Fruit fly (Drosophila melanogaster) whole organism, embryonic: ENCODE data around the gene CG33796.

Experiments used
- Ada2b ChIP-seq: fragments of 200-800 bp; sonication (Bioruptor generic); IDR thresholded peaks from 2 replicates; pipeline ENCODE4 v1.3.6; 2022; ENCODE audit warnings: missing biosample characterization, missing genetic modification characterization
- C15 ChIP-seq: fragments of 200-800 bp; sonication (Bioruptor generic); IDR thresholded peaks from 3 replicates; pipeline ENCODE4 v1.3.6; 2022; ENCODE audit warnings: missing biosample characterization, missing genetic modification characterization
- CG1024 ChIP-seq: fragments of 200-800 bp; sonication (Bioruptor generic); IDR thresholded peaks from 2 replicates; pipeline ENCODE4 v1.3.6; 2022; ENCODE audit warnings: missing biosample characterization, missing genetic modification characterization
- CG11085 ChIP-seq: fragments of 200-800 bp; sonication (Bioruptor generic); IDR thresholded peaks from 2 replicates; pipeline ENCODE4 v1.3.6; 2022; ENCODE audit warnings: missing biosample characterization, missing genetic modification characterization
- CG11456 ChIP-seq: fragments of 200-800 bp; sonication (Bioruptor generic); IDR thresholded peaks from 3 replicates; pipeline ENCODE4 v1.3.6; 2022; ENCODE audit warnings: missing biosample characterization, missing genetic modification characterization
- CG12219 ChIP-seq: fragments of 200-800 bp; sonication (Bioruptor generic); optimal IDR thresholded peaks from 3 replicates; lab custom pipeline; 2018; ENCODE audit warnings: missing biosample characterization, mild to moderate bottlenecking, missing genetic modification characterization
- CG12236 ChIP-seq: fragments of 200-800 bp; sonication (Bioruptor generic); optimal IDR thresholded peaks from 2 replicates; lab custom pipeline; 2016; ENCODE audit warnings: missing biosample characterization, missing genetic modification characterization
- CG17568 ChIP-seq: fragments of 200-800 bp; sonication (Bioruptor generic); optimal IDR thresholded peaks from 2 replicates; lab custom pipeline; 2018; ENCODE audit warnings: missing biosample characterization, mild to moderate bottlenecking, missing genetic modification characterization, moderate library complexity
- CG2116 ChIP-seq: fragments of 200-800 bp; sonication (Bioruptor generic); optimal IDR thresholded peaks from 3 replicates; lab custom pipeline; 2018; ENCODE audit warnings: missing biosample characterization, mild to moderate bottlenecking, missing genetic modification characterization
- CG3281 ChIP-seq: fragments of 200-800 bp; sonication (Bioruptor generic); optimal IDR thresholded peaks from 3 replicates; lab custom pipeline; 2017; ENCODE audit warnings: missing biosample characterization, mild to moderate bottlenecking, missing genetic modification characterization
- CG33213 ChIP-seq: fragments of 200-800 bp; sonication (Bioruptor generic); optimal IDR thresholded peaks from 3 replicates; lab custom pipeline; 2016; ENCODE audit warnings: missing biosample characterization, missing genetic modification characterization
- CG3838 ChIP-seq: fragments of 200-800 bp; sonication (Bioruptor generic); optimal IDR thresholded peaks from 3 replicates; lab custom pipeline; 2016; ENCODE audit warnings: missing biosample characterization, missing genetic modification characterization
- CG4404 ChIP-seq: fragments of 200-800 bp; sonication (Bioruptor generic); IDR thresholded peaks from 2 replicates; pipeline ENCODE4 v1.3.6; 2022; ENCODE audit warnings: missing biosample characterization, missing genetic modification characterization
- CG4424 ChIP-seq: fragments of 200-800 bp; sonication (Bioruptor generic); optimal IDR thresholded peaks from 3 replicates; lab custom pipeline; 2016; ENCODE audit warnings: missing biosample characterization, missing genetic modification characterization
- CG4707 ChIP-seq: fragments of 200-800 bp; sonication (Bioruptor generic); optimal IDR thresholded peaks from 2 replicates; lab custom pipeline; 2018; ENCODE audit warnings: missing biosample characterization, mild to moderate bottlenecking, missing genetic modification characterization, moderate library complexity
- CG6689 ChIP-seq: fragments of 200-800 bp; sonication (Bioruptor generic); IDR thresholded peaks from 2 replicates; pipeline ENCODE4 v1.3.6; 2022; ENCODE audit warnings: missing biosample characterization, missing genetic modification characterization
- CG8388 ChIP-seq: fragments of 200-800 bp; sonication (Bioruptor generic); optimal IDR thresholded peaks from 2 replicates; lab custom pipeline; 2019; ENCODE audit warnings: missing biosample characterization, mild to moderate bottlenecking, missing genetic modification characterization, moderate library complexity
- CG8765 ChIP-seq: fragments of 200-800 bp; sonication (Bioruptor generic); IDR thresholded peaks from 2 replicates; pipeline ENCODE4 v1.3.6; 2022; ENCODE audit warnings: missing biosample characterization, missing genetic modification characterization
- CG9437 ChIP-seq: fragments of 200-800 bp; sonication (Bioruptor generic); optimal IDR thresholded peaks from 2 replicates; lab custom pipeline; 2018; ENCODE audit warnings: missing biosample characterization, mild to moderate bottlenecking, missing genetic modification characterization
- CG9817 ChIP-seq: fragments of 200-800 bp; sonication (Bioruptor generic); optimal IDR thresholded peaks from 2 replicates; lab custom pipeline; 2018; ENCODE audit warnings: missing biosample characterization, mild to moderate bottlenecking, missing genetic modification characterization, moderate library complexity
- Dad ChIP-seq: fragments of 200-800 bp; sonication (Bioruptor generic); optimal IDR thresholded peaks from 3 replicates; lab custom pipeline; 2016; ENCODE audit warnings: missing biosample characterization, missing genetic modification characterization
- Dll ChIP-seq: fragments of 200-800 bp; sonication (Bioruptor generic); IDR thresholded peaks from 4 replicates; pipeline ENCODE4 v1.3.6; 2022; ENCODE audit warnings: missing biosample characterization, missing genetic modification characterization; ENCODE audit not compliant: partially characterized antibody
- Doc3 ChIP-seq: fragments of 200-800 bp; sonication (Bioruptor generic); IDR thresholded peaks from 3 replicates; pipeline ENCODE4 v1.3.6; 2022; ENCODE audit warnings: missing biosample characterization, missing genetic modification characterization; ENCODE audit not compliant: partially characterized antibody
- E2f2 ChIP-seq: fragments of 200-800 bp; sonication (Bioruptor generic); IDR thresholded peaks from 2 replicates; pipeline ENCODE4 v1.3.6; 2022; ENCODE audit warnings: missing biosample characterization, missing genetic modification characterization
- HLH4C ChIP-seq: fragments of 200-800 bp; sonication (Bioruptor generic); IDR thresholded peaks from 3 replicates; pipeline ENCODE4 v1.3.6; 2022; ENCODE audit warnings: missing biosample characterization, missing genetic modification characterization; ENCODE audit not compliant: partially characterized antibody
- Hand ChIP-seq: fragments of 200-800 bp; sonication (Bioruptor generic); optimal IDR thresholded peaks from 2 replicates; lab custom pipeline; 2017; ENCODE audit warnings: mild to moderate bottlenecking, missing biosample characterization, missing genetic modification reagents, missing genetic modification characterization
- Hmx ChIP-seq: fragments of 200-800 bp; sonication (Bioruptor generic); optimal IDR thresholded peaks from 2 replicates; lab custom pipeline; 2016; ENCODE audit warnings: missing biosample characterization, missing genetic modification characterization
- MBD-R2 ChIP-seq: fragments of 200-800 bp; sonication (Bioruptor generic); IDR thresholded peaks from 2 replicates; pipeline ENCODE4 v1.3.6; 2022; ENCODE audit warnings: missing biosample characterization, missing genetic modification characterization
- Mad ChIP-seq: fragments of 200-800 bp; sonication (Bioruptor generic); optimal IDR thresholded peaks from 2 replicates; lab custom pipeline; 2016; ENCODE audit warnings: missing biosample characterization, missing genetic modification characterization
- Neu2 ChIP-seq: fragments of 200-800 bp; sonication (Bioruptor generic); optimal IDR thresholded peaks from 3 replicates; lab custom pipeline; 2016; ENCODE audit warnings: missing biosample characterization, missing genetic modification characterization, borderline replicate concordance
- Ptx1 ChIP-seq: fragments of 200-800 bp; sonication (Bioruptor generic); IDR thresholded peaks from 2 replicates; pipeline ENCODE4 v1.3.6; 2022; ENCODE audit warnings: missing biosample characterization, missing genetic modification characterization
- Rx ChIP-seq: fragments of 200-800 bp; sonication (Bioruptor generic); IDR thresholded peaks from 2 replicates; pipeline ENCODE4 v1.3.6; 2022; ENCODE audit warnings: missing biosample characterization, missing genetic modification characterization
- bab2 ChIP-seq: fragments of 200-800 bp; sonication (Bioruptor generic); optimal IDR thresholded peaks from 2 replicates; lab custom pipeline; 2016; ENCODE audit warnings: missing biosample characterization, missing genetic modification characterization
- corto ChIP-seq: fragments of 200-800 bp; sonication (Bioruptor generic); optimal IDR thresholded peaks from 2 replicates; lab custom pipeline; 2016; ENCODE audit warnings: missing biosample characterization, mild to moderate bottlenecking, missing genetic modification characterization, moderate library complexity
- dan ChIP-seq: fragments of 200-800 bp; sonication (Bioruptor generic); IDR thresholded peaks from 2 replicates; pipeline ENCODE4 v1.3.6; 2022; ENCODE audit warnings: missing biosample characterization, missing genetic modification characterization
- ems ChIP-seq: fragments of 200-800 bp; sonication (Bioruptor generic); optimal IDR thresholded peaks from 3 replicates; lab custom pipeline; 2016; ENCODE audit warnings: missing biosample characterization, missing genetic modification characterization
- fd3F ChIP-seq: fragments of 200-800 bp; sonication (Bioruptor generic); optimal IDR thresholded peaks from 2 replicates; lab custom pipeline; 2018; ENCODE audit warnings: missing biosample characterization, mild to moderate bottlenecking, missing genetic modification characterization, moderate library complexity
- gce ChIP-seq: fragments of 200-800 bp; sonication (Bioruptor generic); IDR thresholded peaks from 3 replicates; pipeline ENCODE4 v1.3.6; 2022; ENCODE audit warnings: missing biosample characterization, missing genetic modification characterization
- gfzf ChIP-seq: fragments of 200-800 bp; sonication (Bioruptor generic); optimal IDR thresholded peaks from 2 replicates; lab custom pipeline; 2016; ENCODE audit warnings: missing biosample characterization, mild to moderate bottlenecking, missing genetic modification characterization, moderate library complexity
- hbn ChIP-seq: fragments of 200-800 bp; sonication (Bioruptor generic); IDR thresholded peaks from 2 replicates; pipeline ENCODE4 v1.3.6; 2022; ENCODE audit warnings: missing biosample characterization, missing genetic modification characterization; ENCODE audit not compliant: partially characterized antibody
- hkb ChIP-seq, 2 experiments: fragments of 200-800 bp in 1 of 2; fragments of >200 bp in 1 of 2; sonication (Bioruptor generic) in 1 of 2; IDR thresholded peaks in 1 of 2; optimal IDR thresholded peaks in 1 of 2; 2 replicates each; pipeline versions ENCODE4 v1.3.6 to Lab custom; 2017 to 2022; ENCODE audit warnings: missing biosample characterization in 1 of 2, missing genetic modification characterization in 1 of 2
- ind ChIP-seq: fragments of 200-800 bp; sonication (Bioruptor generic); optimal IDR thresholded peaks from 3 replicates; lab custom pipeline; 2016; ENCODE audit warnings: missing biosample characterization, missing genetic modification characterization
- ken ChIP-seq: fragments of 200-800 bp; sonication (Bioruptor generic); IDR thresholded peaks from 3 replicates; pipeline ENCODE4 v1.3.6; 2022; ENCODE audit warnings: missing biosample characterization, missing genetic modification characterization
- lab ChIP-seq: fragments of 200-800 bp; sonication (Bioruptor generic); optimal IDR thresholded peaks from 3 replicates; lab custom pipeline; 2017; ENCODE audit warnings: missing biosample characterization, missing genetic modification characterization, mild to moderate bottlenecking, moderate library complexity, missing genetic modification reagents
- p53 ChIP-seq: fragments of 200-800 bp; sonication (Bioruptor generic); optimal IDR thresholded peaks from 2 replicates; lab custom pipeline; 2016; ENCODE audit warnings: missing biosample characterization, missing genetic modification characterization
- pfk ChIP-seq: fragments of 200-800 bp; sonication (Bioruptor generic); optimal IDR thresholded peaks from 2 replicates; lab custom pipeline; 2018; ENCODE audit warnings: missing biosample characterization, mild to moderate bottlenecking, missing genetic modification characterization, moderate library complexity
- psq ChIP-seq: fragments of 200-800 bp; sonication (Bioruptor generic); optimal IDR thresholded peaks from 2 replicates; lab custom pipeline; 2017; ENCODE audit warnings: missing biosample characterization, missing genetic modification characterization
- ro ChIP-seq: fragments of 200-800 bp; sonication (Bioruptor generic); IDR thresholded peaks from 2 replicates; pipeline ENCODE4 v1.3.6; 2022; ENCODE audit warnings: missing biosample characterization, missing genetic modification characterization
- scrt ChIP-seq: fragments of 200-800 bp; sonication (Bioruptor generic); optimal IDR thresholded peaks from 2 replicates; lab custom pipeline; 2018; ENCODE audit warnings: missing biosample characterization, mild to moderate bottlenecking, missing genetic modification characterization, moderate library complexity
- sob ChIP-seq: fragments of 200-800 bp; sonication (Bioruptor generic); IDR thresholded peaks from 2 replicates; pipeline ENCODE4 v1.3.6; 2022; ENCODE audit warnings: missing biosample characterization, missing genetic modification characterization
- ssp ChIP-seq: fragments of 200-800 bp; sonication (Bioruptor generic); IDR thresholded peaks from 2 replicates; pipeline ENCODE4 v1.3.6; 2022; ENCODE audit warnings: missing biosample characterization, missing genetic modification characterization
- twi ChIP-seq: fragments of 200-800 bp; optimal IDR thresholded peaks from 2 replicates; lab custom pipeline; 2019; ENCODE audit warnings: missing biosample characterization, mild to moderate bottlenecking, missing genetic modification characterization, moderate library complexity

CG33796 gene

dm6 chr3L:16150161-16150538 lies 19.8 kb downstream of the CG33796 start (continued):
- TF ChIP-seq gce (GFP tag; lab: Robert Waterston, UW): no peak
- TF ChIP-seq CG4404 (GFP tag; lab: Robert Waterston, UW): no peak
- no peak for TF ChIP-seq Dad
- TF ChIP-seq psq (GFP tag; lab: Kevin White, UChicago): no peak
- no peak for TF ChIP-seq Hmx (GFP tag; lab: Kevin White, UChicago)
- TF ChIP-seq CG4707 (GFP tag; lab: Kevin White, UChicago): no peak
- no peak for TF ChIP-seq ind (GFP tag; lab: Kevin White, UChicago)
- no peak for TF ChIP-seq twi (tag; lab: Kevin White, UChicago)
- no peak for TF ChIP-seq ro
- TF ChIP-seq lab (GFP tag; lab: Kevin White, UChicago): no peak
- no peak for TF ChIP-seq CG12219 (GFP tag; lab: Kevin White, UChicago)
- TF ChIP-seq CG11456 (GFP tag; lab: Robert Waterston, UW): no peak
- no peak for TF ChIP-seq CG9817 (tag; lab: Kevin White, UChicago)
- TF ChIP-seq Mad (GFP tag; lab: Kevin White, UChicago): no peak
- no peak for TF ChIP-seq CG11085
- no peak for TF ChIP-seq Neu2 (GFP tag; lab: Kevin White, UChicago)
- no peak for TF ChIP-seq Hand (GFP tag; lab: Kevin White, UChicago)
- no peak for TF ChIP-seq C15 (GFP tag; lab: Robert Waterston, UW)
- no peak for TF ChIP-seq CG1024 (GFP tag; lab: Robert Waterston, UW)
- no peak for TF ChIP-seq CG8388 (GFP tag; lab: Kevin White, UChicago)
- no peak for TF ChIP-seq MBD-R2 (GFP tag; lab: Robert Waterston, UW)
- TF ChIP-seq CG2116 (GFP tag; lab: Kevin White, UChicago): no peak
- peak; percentile 36; the same call in 1 of the 3 replicates for TF ChIP-seq HLH4C (GFP tag; lab: Robert Waterston, UW)
- TF ChIP-seq Dll: no peak
- TF ChIP-seq Ptx1 (GFP tag; lab: Robert Waterston, UW): no peak
- no peak for TF ChIP-seq gfzf
- TF ChIP-seq scrt (GFP tag; lab: Kevin White, UChicago): no peak
- TF ChIP-seq E2f2 (GFP tag; lab: Robert Waterston, UW): no peak
- TF ChIP-seq fd3F (GFP tag; lab: Kevin White, UChicago): no peak
- no peak for TF ChIP-seq CG12236 (GFP tag; lab: Kevin White, UChicago)
- TF ChIP-seq CG6689: no peak
- no peak for TF ChIP-seq Doc3
- TF ChIP-seq corto (GFP tag; lab: Kevin White, UChicago): no peak
- TF ChIP-seq Ada2b: no peak
- TF ChIP-seq hbn (GFP tag; lab: Robert Waterston, UW): no peak
- no peak for TF ChIP-seq CG9437 (GFP tag; lab: Kevin White, UChicago)
- no peak for TF ChIP-seq Rx (GFP tag; lab: Robert Waterston, UW)
- no peak for TF ChIP-seq hkb (optimal IDR thresholded peaks at IDR 0.05; lab: Kevin White, UChicago)
- no peak for TF ChIP-seq hkb (GFP tag; IDR thresholded peaks at IDR 0.05; lab: Robert Waterston, UW)
- TF ChIP-seq sob: no peak
- TF ChIP-seq pfk: no peak
- TF ChIP-seq CG4424 (GFP tag; lab: Kevin White, UChicago): no peak
- no peak for TF ChIP-seq CG17568 (GFP tag; lab: Kevin White, UChicago)
- TF ChIP-seq dan: no peak
- no peak for TF ChIP-seq CG3281 (GFP tag; lab: Kevin White, UChicago)
- no peak for TF ChIP-seq bab2
- no peak for TF ChIP-seq CG33213 (GFP tag; lab: Kevin White, UChicago)
- no peak for TF ChIP-seq CG3838 (GFP tag; lab: Kevin White, UChicago)
- TF ChIP-seq ken (GFP tag; lab: Robert Waterston, UW): no peak
- no peak for TF ChIP-seq ems
- TF ChIP-seq CG8765 (GFP tag; lab: Robert Waterston, UW): no peak
- no peak for TF ChIP-seq p53 (GFP tag; lab: Kevin White, UChicago)
- TF ChIP-seq ssp (GFP tag; lab: Robert Waterston, UW): no peak
